Fruit fly (Drosophila melanogaster) whole organism, embryonic: ENCODE measurements around the gene Rcd2.

Experiments
- Atf3 ChIP-seq: fragments of 200-800 bp; sonication (Bioruptor generic); optimal IDR thresholded peaks from 3 replicates; lab custom pipeline; 2016; ENCODE audit warnings: missing biosample characterization, missing genetic modification characterization
- B-H1 ChIP-seq: fragments of 200-800 bp; sonication (Bioruptor generic); IDR thresholded peaks from 3 replicates; pipeline ENCODE4 v1.3.6; 2022; ENCODE audit warnings: missing biosample characterization, missing genetic modification characterization
- BtbVII ChIP-seq: fragments of 200-800 bp; sonication (Bioruptor generic); optimal IDR thresholded peaks from 3 replicates; lab custom pipeline; 2017; ENCODE audit warnings: missing biosample characterization, mild to moderate bottlenecking, missing genetic modification characterization
- CG1024 ChIP-seq: fragments of 200-800 bp; sonication (Bioruptor generic); IDR thresholded peaks from 2 replicates; pipeline ENCODE4 v1.3.6; 2022; ENCODE audit warnings: missing biosample characterization, missing genetic modification characterization
- CG12219 ChIP-seq: fragments of 200-800 bp; sonication (Bioruptor generic); optimal IDR thresholded peaks from 3 replicates; lab custom pipeline; 2018; ENCODE audit warnings: missing biosample characterization, mild to moderate bottlenecking, missing genetic modification characterization
- CG14667 ChIP-seq: fragments of 200-800 bp; sonication (Bioruptor generic); IDR thresholded peaks from 2 replicates; pipeline ENCODE4 v1.3.6; 2022; ENCODE audit warnings: missing biosample characterization, missing genetic modification characterization
- CG17612 ChIP-seq: fragments of 200-800 bp; sonication (Bioruptor generic); IDR thresholded peaks from 2 replicates; pipeline ENCODE4 v1.3.6; 2022; ENCODE audit warnings: missing biosample characterization, missing genetic modification characterization
- CG1832 ChIP-seq: fragments of 200-800 bp; sonication (Bioruptor generic); optimal IDR thresholded peaks from 2 replicates; lab custom pipeline; 2017; ENCODE audit warnings: missing biosample characterization, mild to moderate bottlenecking, missing genetic modification characterization, inconsistent platforms
- CG2129 ChIP-seq: fragments of 200-800 bp; sonication (Bioruptor generic); IDR thresholded peaks from 2 replicates; pipeline ENCODE4 v1.3.6; 2022; ENCODE audit warnings: missing biosample characterization, missing genetic modification characterization; ENCODE audit not compliant: partially characterized antibody
- CG30403 ChIP-seq: fragments of 200-800 bp; sonication (Bioruptor generic); optimal IDR thresholded peaks from 3 replicates; lab custom pipeline; 2016; ENCODE audit warnings: missing biosample characterization, missing genetic modification characterization
- CG32767 ChIP-seq: fragments of 200-800 bp; sonication (Bioruptor generic); IDR thresholded peaks from 2 replicates; pipeline ENCODE4 v1.3.6; 2022; ENCODE audit warnings: missing biosample characterization, missing genetic modification characterization
- CG3726 ChIP-seq: fragments of 200-800 bp; sonication (Bioruptor generic); IDR thresholded peaks from 3 replicates; pipeline ENCODE4, ENCODE4 v1.3.6; 2022; ENCODE audit warnings: missing biosample characterization, missing genetic modification characterization
- CG6765 ChIP-seq: fragments of 200-800 bp; sonication (Bioruptor generic); optimal IDR thresholded peaks from 3 replicates; lab custom pipeline; 2017; ENCODE audit warnings: missing biosample characterization, mild to moderate bottlenecking, missing genetic modification characterization
- CG6813 ChIP-seq: fragments of 200-800 bp; sonication (Bioruptor generic); optimal IDR thresholded peaks from 2 replicates; lab custom pipeline; 2017; ENCODE audit warnings: missing biosample characterization, missing genetic modification characterization, mild to moderate bottlenecking, moderate library complexity, missing genetic modification reagents
- CG7745 ChIP-seq: fragments of 200-800 bp; sonication (Bioruptor generic); optimal IDR thresholded peaks from 2 replicates; lab custom pipeline; 2018; ENCODE audit warnings: missing biosample characterization, mild to moderate bottlenecking, missing genetic modification characterization, moderate library complexity
- CG7928 ChIP-seq: fragments of 200-800 bp; sonication (Bioruptor generic); optimal IDR thresholded peaks from 2 replicates; lab custom pipeline; 2017; ENCODE audit warnings: missing biosample characterization, mild to moderate bottlenecking, missing genetic modification characterization
- CG8765 ChIP-seq: fragments of 200-800 bp; sonication (Bioruptor generic); IDR thresholded peaks from 2 replicates; pipeline ENCODE4 v1.3.6; 2022; ENCODE audit warnings: missing biosample characterization, missing genetic modification characterization
- CG9727 ChIP-seq: fragments of 200-800 bp; sonication (Bioruptor generic); optimal IDR thresholded peaks from 3 replicates; lab custom pipeline; 2017; ENCODE audit warnings: missing biosample characterization, mild to moderate bottlenecking, missing genetic modification characterization
- Camta ChIP-seq: fragments of 200-800 bp; sonication (Bioruptor generic); optimal IDR thresholded peaks from 2 replicates; lab custom pipeline; 2016; ENCODE audit warnings: missing biosample characterization, missing genetic modification characterization
- CoRest ChIP-seq: fragments of 200-800 bp; sonication (Bioruptor generic); optimal IDR thresholded peaks from 3 replicates; lab custom pipeline; 2018; ENCODE audit warnings: missing biosample characterization, mild to moderate bottlenecking, missing genetic modification characterization, moderate library complexity
- D19B ChIP-seq: fragments of 200-800 bp; sonication (Bioruptor generic); optimal IDR thresholded peaks from 2 replicates; lab custom pipeline; 2017; ENCODE audit warnings: missing biosample characterization, mild to moderate bottlenecking, missing genetic modification characterization
- Dip2 ChIP-seq: fragments of 200-800 bp; sonication (Bioruptor generic); IDR thresholded peaks from 2 replicates; pipeline ENCODE4 v1.3.6; 2022; ENCODE audit warnings: missing biosample characterization, missing genetic modification characterization
- Dp ChIP-seq: fragments of 200-800 bp; sonication (Bioruptor generic); optimal IDR thresholded peaks from 2 replicates; lab custom pipeline; 2018; ENCODE audit warnings: missing biosample characterization, mild to moderate bottlenecking, missing genetic modification characterization, moderate library complexity
- E2f1 ChIP-seq: fragments of 200-800 bp; sonication (Bioruptor generic); IDR thresholded peaks from 2 replicates; pipeline ENCODE4 v1.3.6; 2022; ENCODE audit warnings: missing biosample characterization, missing genetic modification characterization
- E2f2 ChIP-seq: fragments of 200-800 bp; sonication (Bioruptor generic); IDR thresholded peaks from 2 replicates; pipeline ENCODE4 v1.3.6; 2022; ENCODE audit warnings: missing biosample characterization, missing genetic modification characterization
- Fer2 ChIP-seq: fragments of 200-800 bp; sonication (Bioruptor generic); optimal IDR thresholded peaks from 2 replicates; lab custom pipeline; 2018; ENCODE audit warnings: missing biosample characterization, mild to moderate bottlenecking, missing genetic modification characterization, moderate library complexity
- Gug ChIP-seq: fragments of 200-800 bp; sonication (Bioruptor generic); IDR thresholded peaks from 4 replicates; pipeline ENCODE4 v1.3.6; 2022; ENCODE audit warnings: missing biosample characterization, missing genetic modification characterization
- HmgZ ChIP-seq: fragments of 200-800 bp; sonication (Bioruptor generic); optimal IDR thresholded peaks from 2 replicates; lab custom pipeline; 2018; ENCODE audit warnings: missing biosample characterization, mild to moderate bottlenecking, missing genetic modification characterization
- Hsf ChIP-seq: fragments of 200-800 bp; sonication (Bioruptor generic); optimal IDR thresholded peaks from 3 replicates; lab custom pipeline; 2016; ENCODE audit warnings: missing biosample characterization, missing genetic modification characterization
- Nf-YB ChIP-seq: fragments of 200-800 bp; sonication (Bioruptor generic); optimal IDR thresholded peaks from 3 replicates; lab custom pipeline; 2019; ENCODE audit warnings: missing biosample characterization, mild to moderate bottlenecking, missing genetic modification characterization, moderate library complexity
- Pdp1 ChIP-seq, 2 experiments: fragments of 200-800 bp; sonication (Bioruptor generic); optimal IDR thresholded peaks; 3 replicates each; lab custom pipeline; 2016; ENCODE audit warnings: missing biosample characterization in 2 of 2, missing genetic modification characterization in 2 of 2, mild to moderate bottlenecking in 1 of 2, moderate library complexity in 1 of 2
- Ssrp ChIP-seq: fragments of 200-800 bp; sonication (Bioruptor generic); optimal IDR thresholded peaks from 2 replicates; lab custom pipeline; 2018; ENCODE audit warnings: missing biosample characterization, mild to moderate bottlenecking, missing genetic modification characterization, moderate library complexity
- TFAM ChIP-seq: fragments of 200-800 bp; sonication (Bioruptor generic); optimal IDR thresholded peaks from 2 replicates; lab custom pipeline; 2017; ENCODE audit warnings: missing biosample characterization, missing genetic modification characterization, inconsistent platforms
- Usf ChIP-seq: fragments of 200-800 bp; sonication (Bioruptor generic); optimal IDR thresholded peaks from 2 replicates; lab custom pipeline; 2017; ENCODE audit warnings: missing genotype, missing biosample characterization, missing genetic modification characterization
- ap ChIP-seq: fragments of 200-800 bp; sonication (Bioruptor generic); IDR thresholded peaks from 2 replicates; pipeline ENCODE4 v1.3.6; 2022; ENCODE audit warnings: missing biosample characterization, missing genetic modification characterization
- bab2 ChIP-seq: fragments of 200-800 bp; sonication (Bioruptor generic); optimal IDR thresholded peaks from 2 replicates; lab custom pipeline; 2016; ENCODE audit warnings: missing biosample characterization, missing genetic modification characterization
- br ChIP-seq: fragments of >200 bp; optimal IDR thresholded peaks from 2 replicates; lab custom pipeline; 2017
- cwo ChIP-seq: fragments of 200-800 bp; sonication (Bioruptor generic); optimal IDR thresholded peaks from 3 replicates; lab custom pipeline; 2017; ENCODE audit warnings: missing biosample characterization, missing genetic modification characterization, mild to moderate bottlenecking, moderate library complexity, missing genetic modification reagents
- fd102C ChIP-seq: fragments of 200-800 bp; sonication (Bioruptor generic); optimal IDR thresholded peaks from 2 replicates; lab custom pipeline; 2018; ENCODE audit warnings: missing biosample characterization, mild to moderate bottlenecking, missing genetic modification characterization, moderate library complexity
- ftz-f1 ChIP-seq: fragments of 200-800 bp; sonication (Bioruptor generic); optimal IDR thresholded peaks from 2 replicates; lab custom pipeline; 2016; ENCODE audit warnings: missing biosample characterization, missing genetic modification characterization
- hbn ChIP-seq: fragments of 200-800 bp; sonication (Bioruptor generic); IDR thresholded peaks from 2 replicates; pipeline ENCODE4 v1.3.6; 2022; ENCODE audit warnings: missing biosample characterization, missing genetic modification characterization; ENCODE audit not compliant: partially characterized antibody
- lbe ChIP-seq: fragments of 200-800 bp; sonication (Bioruptor generic); optimal IDR thresholded peaks from 2 replicates; lab custom pipeline; 2016; ENCODE audit warnings: missing biosample characterization, mild to moderate bottlenecking, missing genetic modification characterization
- nom ChIP-seq: fragments of 200-800 bp; sonication (Bioruptor generic); optimal IDR thresholded peaks from 2 replicates; lab custom pipeline; 2017; ENCODE audit warnings: missing biosample characterization, missing genetic modification characterization, mild to moderate bottlenecking, moderate library complexity, missing genetic modification reagents
- run ChIP-seq: fragments of 200-800 bp; sonication (Bioruptor generic); optimal IDR thresholded peaks from 3 replicates; lab custom pipeline; 2018; ENCODE audit warnings: missing biosample characterization, mild to moderate bottlenecking, missing genetic modification characterization
- schlank ChIP-seq: fragments of 200-800 bp; sonication (Bioruptor generic); optimal IDR thresholded peaks from 2 replicates; lab custom pipeline; 2018; ENCODE audit warnings: missing biosample characterization, mild to moderate bottlenecking, missing genetic modification characterization
- ssp ChIP-seq: fragments of 200-800 bp; sonication (Bioruptor generic); IDR thresholded peaks from 2 replicates; pipeline ENCODE4 v1.3.6; 2022; ENCODE audit warnings: missing biosample characterization, missing genetic modification characterization
- sug ChIP-seq: fragments of 200-800 bp; optimal IDR thresholded peaks from 2 replicates; lab custom pipeline; 2019; ENCODE audit warnings: missing biosample characterization, mild to moderate bottlenecking, missing genetic modification characterization, moderate library complexity
- tgo ChIP-seq: fragments of 200-800 bp; sonication (Bioruptor generic); IDR thresholded peaks from 3 replicates; pipeline ENCODE4 v1.3.6; 2022; ENCODE audit warnings: missing biosample characterization, missing genetic modification characterization
- tup ChIP-seq: fragments of 200-800 bp; sonication (Bioruptor generic); optimal IDR thresholded peaks from 2 replicates; lab custom pipeline; 2016; ENCODE audit warnings: missing biosample characterization, mild to moderate bottlenecking, missing genetic modification characterization, moderate library complexity
- usp ChIP-seq: fragments of >200 bp; optimal IDR thresholded peaks from 2 replicates; lab custom pipeline; 2017; ENCODE audit warnings: missing biosample characterization, missing genetic modification characterization
- zen ChIP-seq: fragments of 200-800 bp; sonication (Bioruptor generic); optimal IDR thresholded peaks from 3 replicates; lab custom pipeline; 2018; ENCODE audit warnings: missing biosample characterization, mild to moderate bottlenecking, missing genetic modification characterization, moderate library complexity

The Rcd2 gene

dm6 chr3L:20511499-20512108 lies 28.6 kb downstream of the Rcd2 start:
- TF ChIP-seq CG14667 (GFP tag; lab: Robert Waterston, UW): no peak
- no peak for TF ChIP-seq CG6765 (GFP tag; lab: Kevin White, UChicago)
- TF ChIP-seq Nf-YB (GFP tag; lab: Kevin White, UChicago): no peak
- no peak for TF ChIP-seq CG17612 (GFP tag; lab: Robert Waterston, UW)
- TF ChIP-seq bab2 (GFP tag; lab: Kevin White, UChicago): no peak
- no peak for TF ChIP-seq usp (GFP tag; lab: Kevin White, UChicago)
- TF ChIP-seq CG1024 (GFP tag; lab: Robert Waterston, UW): no peak
- no peak for TF ChIP-seq CG12219
- TF ChIP-seq E2f1 (GFP tag; lab: Robert Waterston, UW): no peak
- no peak for TF ChIP-seq lbe (GFP tag; lab: Kevin White, UChicago)
- no peak for TF ChIP-seq Usf
- TF ChIP-seq ssp (GFP tag; lab: Robert Waterston, UW): no peak
- no peak for TF ChIP-seq CG32767 (GFP tag; lab: Robert Waterston, UW)
- no peak for TF ChIP-seq hbn (GFP tag; lab: Robert Waterston, UW)
- TF ChIP-seq CG9727: no peak
- no peak for TF ChIP-seq Hsf (GFP tag; lab: Kevin White, UChicago)
- no peak for TF ChIP-seq CG3726
- no peak for TF ChIP-seq BtbVII
- no peak for TF ChIP-seq tup
- no peak for TF ChIP-seq Camta (GFP tag; lab: Kevin White, UChicago)
- no peak for TF ChIP-seq run
- TF ChIP-seq CG1832 (GFP tag; lab: Kevin White, UChicago): no peak
- TF ChIP-seq Gug: no peak
- TF ChIP-seq ftz-f1 (GFP tag; lab: Kevin White, UChicago): peak; percentile 36
- TF ChIP-seq D19B: peak; percentile 64
- TF ChIP-seq br (lab: Kevin White, UChicago): no peak
- no peak for TF ChIP-seq Dip2 (GFP tag; lab: Robert Waterston, UW)
- no peak for TF ChIP-seq CG7745 (tag; lab: Kevin White, UChicago)
- peak; percentile 25; the same call in 1 of the 2 replicates for TF ChIP-seq E2f2
- TF ChIP-seq Fer2 (tag; lab: Kevin White, UChicago): no peak
- no peak for TF ChIP-seq fd102C (GFP tag; lab: Kevin White, UChicago)
- no peak for TF ChIP-seq ap (GFP tag; lab: Robert Waterston, UW)
- TF ChIP-seq tgo (GFP tag; lab: Robert Waterston, UW): no peak
- TF ChIP-seq CG6813 (GFP tag; lab: Kevin White, UChicago): no peak
- TF ChIP-seq CG8765 (GFP tag; lab: Robert Waterston, UW): no peak
- TF ChIP-seq TFAM (GFP tag; lab: Kevin White, UChicago): no peak
- TF ChIP-seq sug (tag; lab: Kevin White, UChicago): peak; percentile 70
- TF ChIP-seq Ssrp (tag; lab: Kevin White, UChicago): no peak
- TF ChIP-seq Dp (GFP tag; lab: Kevin White, UChicago): no peak
- TF ChIP-seq B-H1 (GFP tag; lab: Robert Waterston, UW): no peak
- peak; percentile 78 for TF ChIP-seq cwo
- TF ChIP-seq CG7928 (GFP tag; lab: Kevin White, UChicago): no peak
- TF ChIP-seq nom: peak; percentile 26
- TF ChIP-seq CG2129 (GFP tag; lab: Robert Waterston, UW): no peak
- TF ChIP-seq CoRest: no peak
- TF ChIP-seq HmgZ (tag; lab: Kevin White, UChicago): no peak
- no peak for TF ChIP-seq schlank (tag; lab: Kevin White, UChicago)
- TF ChIP-seq CG30403 (GFP tag; lab: Kevin White, UChicago): no peak
- no peak for TF ChIP-seq zen (tag; lab: Kevin White, UChicago)
- no peak for TF ChIP-seq Atf3
- TF ChIP-seq Pdp1 (GFP tag; optimal IDR thresholded peaks at IDR 0.05; lab: Kevin White, UChicago): no peak
